Worm (Caenorhabditis elegans) whole organism, mixed stage, embryonic: ENCODE results near the gene puf-8.

Experiments used
- bed-3 ChIP-seq: fragments of 200-800 bp; sonication (Bioruptor generic); optimal IDR thresholded peaks from 3 replicates; lab custom pipeline; 2018; ENCODE audit warnings: mild to moderate bottlenecking, missing genetic modification characterization, moderate library complexity, missing compliant biosample characterization
- elt-1 ChIP-seq: sonication (generic microtip); optimal IDR thresholded peaks from 2 replicates; lab custom pipeline; 2017; ENCODE audit warnings: missing genetic modification characterization, mild to moderate bottlenecking, missing compliant biosample characterization, antibody characterized with exemption, moderate library complexity, borderline replicate concordance; ENCODE audit not compliant: insufficient read depth
- mep-1 ChIP-seq: fragments of 150-350 bp; optimal IDR thresholded peaks from 2 replicates; lab custom pipeline; 2017; ENCODE audit warnings: missing biosample characterization, missing genetic modification reagents, missing genetic modification characterization, inconsistent platforms
- nhr-12 ChIP-seq: fragments of 150-350 bp; optimal IDR thresholded peaks from 2 replicates; lab custom pipeline; 2014; ENCODE audit warnings: missing biosample characterization, missing genetic modification characterization
- nhr-28 ChIP-seq: fragments of 150-350 bp; optimal IDR thresholded peaks from 2 replicates; lab custom pipeline; 2014; ENCODE audit warnings: missing biosample characterization, missing genetic modification characterization
- snpc-4 ChIP-seq: fragments of 150-350 bp; optimal IDR thresholded peaks from 2 replicates; lab custom pipeline; 2014; ENCODE audit warnings: missing biosample characterization, missing genetic modification characterization
- unc-62 ChIP-seq: fragments of 150-350 bp; optimal IDR thresholded peaks from 2 replicates; lab custom pipeline; 2014; ENCODE audit warnings: missing biosample characterization, missing genetic modification reagents, missing genetic modification characterization

- TF ChIP-seq snpc-4 (tag; lab: Kevin White, UChicago) = no peak
- TF ChIP-seq elt-1 (tag; lab: Kevin White, UChicago) = no peak
- no peak for TF ChIP-seq bed-3 (GFP tag; lab: Kevin White, UChicago)
- TF ChIP-seq nhr-12 (tag; lab: Kevin White, UChicago) = no peak
- TF ChIP-seq unc-62 = no peak
- no peak for TF ChIP-seq nhr-28 (tag; lab: Kevin White, UChicago)
- no peak for TF ChIP-seq mep-1 (tag; lab: Kevin White, UChicago)
Measured at ce11 chrII:7323925-7324324, 25.9 kb upstream of the puf-8 start, which contains the start of gene F21D12.3.
